Fruit fly (Drosophila melanogaster) whole organism, embryonic: ENCODE results near the gene CG44476.

ENCODE experiments used
- B-H1 ChIP-seq: fragments of 200-800 bp; sonication (Bioruptor generic); IDR thresholded peaks from 3 replicates; pipeline ENCODE4 v1.3.6; 2022; ENCODE audit warnings: missing biosample characterization, missing genetic modification characterization
- CG10959 ChIP-seq: fragments of 200-800 bp; sonication (Bioruptor generic); IDR thresholded peaks from 2 replicates; pipeline ENCODE4 v1.3.6; 2022; ENCODE audit warnings: missing biosample characterization, missing genetic modification characterization
- CG11695 ChIP-seq: fragments of 200-800 bp; sonication (Bioruptor generic); IDR thresholded peaks from 3 replicates; pipeline ENCODE4 v1.3.6; 2022; ENCODE audit warnings: missing biosample characterization, missing genetic modification characterization
- CG12071 ChIP-seq: fragments of 200-800 bp; sonication (Bioruptor generic); optimal IDR thresholded peaks from 3 replicates; lab custom pipeline; 2018; ENCODE audit warnings: missing biosample characterization, mild to moderate bottlenecking, missing genetic modification characterization
- CG1233 ChIP-seq: fragments of 200-800 bp; sonication (Bioruptor generic); optimal IDR thresholded peaks from 4 replicates; lab custom pipeline; 2018; ENCODE audit warnings: missing biosample characterization, mild to moderate bottlenecking, missing genetic modification characterization
- CG12659 ChIP-seq: fragments of 200-800 bp; sonication (Bioruptor generic); optimal IDR thresholded peaks from 3 replicates; lab custom pipeline; 2017; ENCODE audit warnings: mild to moderate bottlenecking, missing biosample characterization, missing genetic modification reagents, missing genetic modification characterization
- CG13296 ChIP-seq: fragments of 200-800 bp; sonication (Bioruptor generic); optimal IDR thresholded peaks from 3 replicates; lab custom pipeline; 2018; ENCODE audit warnings: missing biosample characterization, mild to moderate bottlenecking, missing genetic modification characterization
- CG14667 ChIP-seq: fragments of 200-800 bp; sonication (Bioruptor generic); IDR thresholded peaks from 2 replicates; pipeline ENCODE4 v1.3.6; 2022; ENCODE audit warnings: missing biosample characterization, missing genetic modification characterization
- CG14965 ChIP-seq: fragments of 200-800 bp; sonication (Bioruptor generic); optimal IDR thresholded peaks from 2 replicates; lab custom pipeline; 2016; ENCODE audit warnings: missing biosample characterization, missing genetic modification characterization, borderline replicate concordance
- CG16813 ChIP-seq: fragments of 200-800 bp; sonication (Bioruptor generic); IDR thresholded peaks from 3 replicates; pipeline ENCODE4 v1.3.6; 2022; ENCODE audit warnings: missing biosample characterization, missing genetic modification characterization; ENCODE audit not compliant: partially characterized antibody
- CG16815 ChIP-seq: fragments of 200-800 bp; sonication (Bioruptor generic); optimal IDR thresholded peaks from 3 replicates; lab custom pipeline; 2017; ENCODE audit warnings: missing biosample characterization, mild to moderate bottlenecking, missing genetic modification characterization
- CG17186 ChIP-seq: fragments of 200-800 bp; sonication (Bioruptor generic); optimal IDR thresholded peaks from 3 replicates; lab custom pipeline; 2017; ENCODE audit warnings: missing biosample characterization, missing genetic modification reagents, missing genetic modification characterization
- CG17328 ChIP-seq: fragments of 200-800 bp; sonication (Bioruptor generic); IDR thresholded peaks from 2 replicates; pipeline ENCODE4 v1.3.6; 2022; ENCODE audit warnings: missing biosample characterization, missing genetic modification characterization
- CG3163 ChIP-seq: fragments of 200-800 bp; sonication (Bioruptor generic); optimal IDR thresholded peaks from 3 replicates; lab custom pipeline; 2016; ENCODE audit warnings: missing biosample characterization, missing genetic modification characterization
- CG3995 ChIP-seq: fragments of 200-800 bp; sonication (Bioruptor generic); optimal IDR thresholded peaks from 3 replicates; lab custom pipeline; 2016; ENCODE audit warnings: missing biosample characterization, missing genetic modification characterization
- CG4328 ChIP-seq: fragments of 200-800 bp; sonication (Bioruptor generic); optimal IDR thresholded peaks from 3 replicates; lab custom pipeline; 2017; ENCODE audit warnings: missing biosample characterization, missing genetic modification reagents, missing genetic modification characterization
- CG4707 ChIP-seq: fragments of 200-800 bp; sonication (Bioruptor generic); optimal IDR thresholded peaks from 2 replicates; lab custom pipeline; 2018; ENCODE audit warnings: missing biosample characterization, mild to moderate bottlenecking, missing genetic modification characterization, moderate library complexity
- CG4820 ChIP-seq: fragments of 200-800 bp; sonication (Bioruptor generic); optimal IDR thresholded peaks from 3 replicates; lab custom pipeline; 2016; ENCODE audit warnings: missing biosample characterization, missing genetic modification characterization
- CG7963 ChIP-seq: fragments of 200-800 bp; sonication (Bioruptor generic); IDR thresholded peaks from 3 replicates; pipeline ENCODE4 v1.3.6; 2022; ENCODE audit warnings: missing biosample characterization, missing genetic modification characterization; ENCODE audit not compliant: partially characterized antibody
- CG8478 ChIP-seq: fragments of >200 bp; optimal IDR thresholded peaks from 2 replicates; lab custom pipeline; 2018
- CG9437 ChIP-seq: fragments of 200-800 bp; sonication (Bioruptor generic); optimal IDR thresholded peaks from 2 replicates; lab custom pipeline; 2018; ENCODE audit warnings: missing biosample characterization, mild to moderate bottlenecking, missing genetic modification characterization
- HLH3B ChIP-seq: fragments of 200-800 bp; sonication (Bioruptor generic); IDR thresholded peaks from 2 replicates; pipeline ENCODE4 v1.3.6; 2022; ENCODE audit warnings: missing biosample characterization, missing genetic modification characterization
- Hr51 ChIP-seq, 2 experiments: fragments of 200-800 bp; sonication (Bioruptor generic); optimal IDR thresholded peaks; 2 replicates in 1 of 2; 3 replicates in 1 of 2; lab custom pipeline; 2016 to 2018; ENCODE audit warnings: missing biosample characterization in 2 of 2, missing genetic modification characterization in 2 of 2, mild to moderate bottlenecking in 1 of 2, moderate library complexity in 1 of 2
- MESR4 ChIP-seq: fragments of 200-800 bp; sonication (Bioruptor generic); optimal IDR thresholded peaks from 2 replicates; lab custom pipeline; 2018; ENCODE audit warnings: missing biosample characterization, mild to moderate bottlenecking, missing genetic modification characterization, moderate library complexity
- Nf-YB ChIP-seq: fragments of 200-800 bp; sonication (Bioruptor generic); optimal IDR thresholded peaks from 3 replicates; lab custom pipeline; 2019; ENCODE audit warnings: missing biosample characterization, mild to moderate bottlenecking, missing genetic modification characterization, moderate library complexity
- Spps ChIP-seq: fragments of 200-800 bp; sonication (Bioruptor generic); optimal IDR thresholded peaks from 2 replicates; lab custom pipeline; 2018; ENCODE audit warnings: missing biosample characterization, mild to moderate bottlenecking, missing genetic modification characterization
- Sry-β ChIP-seq: fragments of 200-800 bp; sonication (Bioruptor generic); optimal IDR thresholded peaks from 2 replicates; lab custom pipeline; 2018; ENCODE audit warnings: missing biosample characterization, mild to moderate bottlenecking, missing genetic modification characterization, moderate library complexity
- Taf1 ChIP-seq: fragments of 200-800 bp; sonication (Bioruptor generic); IDR thresholded peaks from 2 replicates; pipeline ENCODE4 v1.3.6; 2022; ENCODE audit warnings: missing biosample characterization, missing genetic modification characterization
- Trl ChIP-seq, 3 experiments: fragments of >200 bp in 2 of 3; fragments of 200-800 bp in 1 of 3; sonication (Bioruptor generic) in 1 of 3; optimal IDR thresholded peaks; 2 replicates in 1 of 3; 3 replicates in 2 of 3; lab custom pipeline; 2016 to 2017; ENCODE audit warnings: missing biosample characterization in 1 of 3, missing genetic modification characterization in 1 of 3
- YL-1 ChIP-seq: fragments of 200-800 bp; sonication (Bioruptor generic); optimal IDR thresholded peaks from 3 replicates; lab custom pipeline; 2017; ENCODE audit warnings: missing biosample characterization, mild to moderate bottlenecking, missing genetic modification characterization
- bigmax ChIP-seq: fragments of 200-800 bp; sonication (Bioruptor generic); optimal IDR thresholded peaks from 2 replicates; lab custom pipeline; 2018; ENCODE audit warnings: missing biosample characterization, mild to moderate bottlenecking, missing genetic modification characterization
- bsh ChIP-seq, 2 experiments: fragments of 200-800 bp; sonication (Bioruptor generic); optimal IDR thresholded peaks; 2 replicates each; lab custom pipeline; 2017 to 2018; ENCODE audit warnings: mild to moderate bottlenecking in 2 of 2, missing biosample characterization in 2 of 2, missing genetic modification characterization in 2 of 2, moderate library complexity in 1 of 2
- chm ChIP-seq: fragments of 200-800 bp; sonication (Bioruptor generic); IDR thresholded peaks from 2 replicates; pipeline ENCODE4 v1.3.6; 2022; ENCODE audit warnings: missing biosample characterization, missing genetic modification characterization
- crol ChIP-seq: fragments of 200-800 bp; sonication (Bioruptor generic); IDR thresholded peaks from 2 replicates; pipeline ENCODE4 v1.3.6; 2022; ENCODE audit warnings: missing biosample characterization, missing genetic modification characterization
- danr ChIP-seq: fragments of 200-800 bp; sonication (Bioruptor generic); IDR thresholded peaks from 2 replicates; pipeline ENCODE4 v1.3.6; 2022; ENCODE audit warnings: missing biosample characterization, missing genetic modification characterization
- esg ChIP-seq: fragments of 200-800 bp; sonication (Bioruptor generic); conservative IDR thresholded peaks from 2 replicates; pipeline ENCODE4 v1.3.6; 2022; ENCODE audit warnings: missing biosample characterization, missing genetic modification characterization
- gsb ChIP-seq: fragments of 200-800 bp; sonication (Bioruptor generic); IDR thresholded peaks from 2 replicates; pipeline ENCODE4 v1.3.6; 2022; ENCODE audit warnings: missing biosample characterization, missing genetic modification characterization
- inv ChIP-seq: fragments of 200-800 bp; sonication (Bioruptor generic); IDR thresholded peaks from 2 replicates; pipeline ENCODE4 v1.3.6; 2022; ENCODE audit warnings: missing biosample characterization, missing genetic modification characterization; ENCODE audit not compliant: partially characterized antibody
- jing ChIP-seq: fragments of 200-800 bp; sonication (Bioruptor generic); optimal IDR thresholded peaks from 2 replicates; lab custom pipeline; 2018; ENCODE audit warnings: missing biosample characterization, mild to moderate bottlenecking, missing genetic modification characterization
- lilli ChIP-seq: fragments of 200-800 bp; sonication (Bioruptor generic); optimal IDR thresholded peaks from 3 replicates; lab custom pipeline; 2016; ENCODE audit warnings: missing biosample characterization, missing genetic modification characterization
- lmd ChIP-seq: fragments of 200-800 bp; sonication (Bioruptor generic); IDR thresholded peaks from 2 replicates; pipeline ENCODE4 v1.3.6; 2022; ENCODE audit warnings: missing biosample characterization, missing genetic modification characterization
- nerfin-1 ChIP-seq: fragments of 200-800 bp; sonication (Bioruptor generic); optimal IDR thresholded peaks from 3 replicates; lab custom pipeline; 2019; ENCODE audit warnings: missing biosample characterization, mild to moderate bottlenecking, missing genetic modification characterization, moderate library complexity
- salm ChIP-seq: fragments of 200-800 bp; sonication (Bioruptor generic); optimal IDR thresholded peaks from 2 replicates; lab custom pipeline; 2018; ENCODE audit warnings: missing biosample characterization, mild to moderate bottlenecking, missing genetic modification characterization
- schlank ChIP-seq: fragments of 200-800 bp; sonication (Bioruptor generic); optimal IDR thresholded peaks from 2 replicates; lab custom pipeline; 2018; ENCODE audit warnings: missing biosample characterization, mild to moderate bottlenecking, missing genetic modification characterization
- sim ChIP-seq: fragments of 200-800 bp; sonication (Bioruptor generic); IDR thresholded peaks from 2 replicates; pipeline ENCODE4 v1.3.6; 2022; ENCODE audit warnings: missing biosample characterization, missing genetic modification characterization
- sqz ChIP-seq: fragments of 200-800 bp; sonication (Bioruptor generic); optimal IDR thresholded peaks from 3 replicates; lab custom pipeline; 2018; ENCODE audit warnings: missing biosample characterization, mild to moderate bottlenecking, missing genetic modification characterization
- sr ChIP-seq: fragments of 200-800 bp; sonication (Bioruptor generic); IDR thresholded peaks from 3 replicates; pipeline ENCODE4 v1.3.6; 2022; ENCODE audit warnings: missing biosample characterization, missing genetic modification characterization
- tll ChIP-seq, 2 experiments: fragments of 200-800 bp in 1 of 2; fragments of >200 bp in 1 of 2; sonication (Bioruptor generic) in 1 of 2; optimal IDR thresholded peaks; 2 replicates each; lab custom pipeline; 2017 to 2019; ENCODE audit warnings: missing biosample characterization in 2 of 2, missing genetic modification characterization in 2 of 2, mild to moderate bottlenecking in 1 of 2, moderate library complexity in 1 of 2
- zen ChIP-seq: fragments of 200-800 bp; sonication (Bioruptor generic); optimal IDR thresholded peaks from 3 replicates; lab custom pipeline; 2018; ENCODE audit warnings: missing biosample characterization, mild to moderate bottlenecking, missing genetic modification characterization, moderate library complexity
- zfh1 ChIP-seq: fragments of 200-800 bp; sonication (Bioruptor generic); IDR thresholded peaks from 3 replicates; pipeline ENCODE4 v1.3.6; 2022; ENCODE audit warnings: missing biosample characterization, missing genetic modification characterization
- zfh2 ChIP-seq: fragments of 200-800 bp; sonication (Bioruptor generic); optimal IDR thresholded peaks from 2 replicates; lab custom pipeline; 2016; ENCODE audit warnings: missing biosample characterization, missing genetic modification characterization

CG44476 gene

DNA sequence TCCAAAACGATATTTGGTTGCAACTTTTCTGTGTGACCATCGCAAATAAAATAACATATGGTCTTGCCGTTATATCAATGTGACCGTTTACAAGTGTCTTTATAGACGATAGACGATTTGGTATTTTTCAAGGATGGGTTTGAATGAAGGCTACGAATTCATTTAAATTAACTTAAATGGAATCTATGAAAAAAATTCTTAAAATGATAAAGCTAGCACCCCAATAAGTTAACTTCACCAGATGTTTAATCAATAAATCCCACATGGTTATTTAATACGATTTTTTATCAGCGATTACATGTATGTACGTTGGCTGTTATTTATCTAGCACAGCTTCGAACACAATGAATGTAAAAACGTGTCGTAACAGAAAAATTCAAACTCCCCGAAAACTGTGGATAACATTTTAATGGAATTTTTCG lies 45.7 kb upstream of the CG44476 start (continued):
- TF ChIP-seq CG17186 (GFP tag; lab: Kevin White, UChicago) (no peak), CG12659 (peak; percentile 46), lilli (GFP tag; lab: Kevin White, UChicago) (no peak), nerfin-1 (tag; lab: Kevin White, UChicago) (no peak), zfh1 (GFP tag; lab: Robert Waterston, UW) (no peak), sr (GFP tag; lab: Robert Waterston, UW) (no peak), MESR4 (no peak), bigmax (GFP tag; lab: Kevin White, UChicago) (no peak), Nf-YB (GFP tag; lab: Kevin White, UChicago) (no peak), CG12071 (GFP tag; lab: Kevin White, UChicago) (no peak), HLH3B (GFP tag; lab: Robert Waterston, UW) (no peak), schlank (tag; lab: Kevin White, UChicago) (no peak), CG8478 (lab: Kevin White, UChicago) (no peak), gsb (GFP tag; lab: Robert Waterston, UW) (no peak), crol (GFP tag; lab: Robert Waterston, UW) (no peak), CG14667 (GFP tag; lab: Robert Waterston, UW) (no peak), CG11695 (GFP tag; lab: Robert Waterston, UW) (no peak), CG17328 (GFP tag; lab: Robert Waterston, UW) (no peak), CG4707 (GFP tag; lab: Kevin White, UChicago) (no peak), chm (no peak), CG7963 (GFP tag; lab: Robert Waterston, UW) (no peak), sim (GFP tag; lab: Robert Waterston, UW) (no peak), zen (tag; lab: Kevin White, UChicago) (peak; percentile 1), jing (no peak), inv (GFP tag; lab: Robert Waterston, UW) (no peak), CG14965 (GFP tag; lab: Kevin White, UChicago) (no peak), esg (GFP tag; lab: Robert Waterston, UW) (no peak), CG4328 (GFP tag; lab: Kevin White, UChicago) (no peak), CG13296 (no peak), zfh2 (GFP tag; lab: Kevin White, UChicago) (no peak), CG9437 (GFP tag; lab: Kevin White, UChicago) (peak; percentile 71), Spps (tag; lab: Kevin White, UChicago) (no peak), B-H1 (no peak), Sry-β (GFP tag; lab: Kevin White, UChicago) (no peak), CG3163 (GFP tag; lab: Kevin White, UChicago) (no peak), danr (GFP tag; lab: Robert Waterston, UW) (no peak), bsh (GFP tag; optimal IDR thresholded peaks at IDR 0.05; lab: Kevin White, UChicago) (no peak), salm (tag; lab: Kevin White, UChicago) (no peak), tll (GFP tag; optimal IDR thresholded peaks at IDR 0.05; lab: Kevin White, UChicago) (no peak), CG10959 (GFP tag; lab: Robert Waterston, UW) (no peak), CG1233 (GFP tag; lab: Kevin White, UChicago) (no peak), sqz (GFP tag; lab: Kevin White, UChicago) (no peak), Trl (optimal IDR thresholded peaks at IDR 0.05; lab: Kevin White, UChicago) (no peak), Trl (GFP tag; optimal IDR thresholded peaks at IDR 0.05; lab: Kevin White, UChicago) (no peak), YL-1 (GFP tag; lab: Kevin White, UChicago) (peak; percentile 4), Taf1 (no peak), CG4820 (GFP tag; lab: Kevin White, UChicago) (no peak), CG16815 (no peak), lmd (GFP tag; lab: Robert Waterston, UW) (no peak), CG16813 (0 out of 3 replicates have a peak, but pooled peaks have one; percentile 32), CG3995 (no peak), Hr51 (GFP tag; optimal IDR thresholded peaks at IDR 0.05; lab: Kevin White, UChicago) (no peak)
